Fruit fly (Drosophila melanogaster): ENCODE results near the gene CG46504.
"Not testable (repeated sequence)": the region's sequence is repeated elsewhere in the genome, so short reads cannot be mapped to it uniquely, and the experiment has no call there.

Gene CG46504

DNA sequence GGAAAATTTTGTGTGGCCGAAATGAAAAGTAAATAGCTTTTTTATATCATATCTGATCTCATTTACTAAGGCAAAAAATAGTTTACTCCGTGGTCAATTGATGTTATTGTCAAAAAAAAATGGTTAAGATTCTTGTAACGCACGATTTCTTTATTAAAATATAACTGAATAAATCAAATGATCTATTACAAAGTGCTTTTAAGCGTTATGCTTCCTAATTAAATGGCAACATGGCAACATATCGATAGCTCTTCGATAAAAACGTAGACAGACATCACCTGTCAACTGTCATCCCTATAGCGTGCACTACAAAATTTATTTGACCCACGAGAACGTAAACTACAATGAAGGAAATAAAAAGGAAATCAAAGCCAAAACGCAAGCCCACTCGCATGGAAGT lies at the start of gene CG46504:
Gene CG46504, plus strand, starts transcription at position 301 of the 400 bp plus-strand sequence.
- TF ChIP-seq Myc, psq, ttk (optimal IDR thresholded peaks at IDR 0.05): not testable (repeated sequence)

DNA sequence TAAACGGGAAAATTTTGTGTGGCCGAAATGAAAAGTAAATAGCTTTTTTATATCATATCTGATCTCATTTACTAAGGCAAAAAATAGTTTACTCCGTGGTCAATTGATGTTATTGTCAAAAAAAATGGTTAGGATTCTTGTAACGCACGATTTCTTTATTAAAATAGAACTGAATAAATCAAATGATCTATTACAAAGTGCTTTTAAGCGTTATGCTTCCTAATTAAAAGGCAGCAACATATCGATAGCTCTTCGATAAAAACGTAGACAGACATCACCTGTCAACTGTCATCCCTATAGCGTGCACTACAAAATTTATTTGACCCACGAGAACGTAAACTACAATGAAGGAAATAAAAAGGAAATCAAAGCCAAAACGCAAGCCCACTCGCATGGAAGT lies 4.8 kb upstream of the CG46504 start, which contains the start of gene CG40813:
Gene CG40813, plus strand, starts transcription at position 301 of the 400 bp plus-strand sequence.
- not testable (repeated sequence) for TF ChIP-seq psq, ttk, Myc (optimal IDR thresholded peaks at IDR 0.05)

DNA sequence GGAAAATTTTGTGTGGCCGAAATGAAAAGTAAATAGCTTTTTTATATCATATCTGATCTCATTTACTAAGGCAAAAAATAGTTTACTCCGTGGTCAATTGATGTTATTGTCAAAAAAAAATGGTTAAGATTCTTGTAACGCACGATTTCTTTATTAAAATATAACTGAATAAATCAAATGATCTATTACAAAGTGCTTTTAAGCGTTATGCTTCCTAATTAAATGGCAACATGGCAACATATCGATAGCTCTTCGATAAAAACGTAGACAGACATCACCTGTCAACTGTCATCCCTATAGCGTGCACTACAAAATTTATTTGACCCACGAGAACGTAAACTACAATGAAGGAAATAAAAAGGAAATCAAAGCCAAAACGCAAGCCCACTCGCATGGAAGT lies 5.0 kb downstream of the CG46504 start, which contains the start of gene CG46505:
Gene CG46505, plus strand, starts transcription at position 301 of the 400 bp plus-strand sequence.
- not testable (repeated sequence) for TF ChIP-seq psq, Sin3A, ttk (optimal IDR thresholded peaks at IDR 0.05)

DNA sequence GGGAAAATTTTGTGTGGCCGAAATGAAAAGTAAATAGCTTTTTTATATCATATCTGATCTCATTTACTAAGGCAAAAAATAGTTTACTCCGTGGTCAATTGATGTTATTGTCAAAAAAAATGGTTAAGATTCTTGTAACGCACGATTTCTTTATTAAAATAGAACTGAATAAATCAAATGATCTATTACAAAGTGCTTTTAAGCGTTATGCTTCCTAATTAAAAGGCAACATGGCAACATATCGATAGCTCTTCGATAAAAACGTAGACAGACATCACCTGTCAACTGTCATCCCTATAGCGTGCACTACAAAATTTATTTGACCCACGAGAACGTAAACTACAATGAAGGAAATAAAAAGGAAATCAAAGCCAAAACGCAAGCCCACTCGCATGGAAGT lies 10.0 kb downstream of the CG46504 start, which contains the start of gene CG46506:
Gene CG46506, plus strand, starts transcription at position 301 of the 400 bp plus-strand sequence.
- TF ChIP-seq ttk, Sin3A, h (optimal IDR thresholded peaks at IDR 0.05): not testable (repeated sequence)

DNA sequence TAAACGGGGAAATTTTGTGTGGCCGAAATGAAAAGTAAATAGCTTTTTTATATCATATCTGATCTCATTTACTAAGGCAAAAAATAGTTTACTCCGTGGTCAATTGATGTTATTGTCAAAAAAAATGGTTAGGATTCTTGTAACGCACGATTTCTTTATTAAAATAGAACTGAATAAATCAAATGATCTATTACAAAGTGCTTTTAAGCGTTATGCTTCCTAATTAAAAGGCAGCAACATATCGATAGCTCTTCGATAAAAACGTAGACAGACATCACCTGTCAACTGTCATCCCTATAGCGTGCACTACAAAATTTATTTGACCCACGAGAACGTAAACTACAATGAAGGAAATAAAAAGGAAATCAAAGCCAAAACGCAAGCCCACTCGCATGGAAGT lies 15.0 kb downstream of the CG46504 start, which contains the start of gene CG46507:
Gene CG46507, plus strand, starts transcription at position 301 of the 400 bp plus-strand sequence.
- TF ChIP-seq h, Sin3A, ttk (optimal IDR thresholded peaks at IDR 0.05): not testable (repeated sequence)

DNA sequence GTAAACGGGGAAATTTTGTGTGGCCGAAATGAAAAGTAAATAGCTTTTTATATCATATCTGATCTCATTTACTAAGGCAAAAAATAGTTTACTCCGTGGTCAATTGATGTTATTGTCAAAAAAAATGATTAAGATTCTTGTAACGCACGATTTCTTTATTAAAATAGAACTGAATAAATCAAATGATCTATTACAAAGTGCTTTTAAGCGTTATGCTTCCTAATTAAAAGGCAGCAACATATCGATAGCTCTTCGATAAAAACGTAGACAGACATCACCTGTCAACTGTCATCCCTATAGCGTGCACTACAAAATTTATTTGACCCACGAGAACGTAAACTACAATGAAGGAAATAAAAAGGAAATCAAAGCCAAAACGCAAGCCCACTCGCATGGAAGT lies 19.8 kb downstream of the CG46504 start, which contains the start of gene CG46508:
Gene CG46508, plus strand, starts transcription at position 301 of the 400 bp plus-strand sequence.
- not testable (repeated sequence) for TF ChIP-seq psq, h, Sin3A (optimal IDR thresholded peaks at IDR 0.05)

DNA sequence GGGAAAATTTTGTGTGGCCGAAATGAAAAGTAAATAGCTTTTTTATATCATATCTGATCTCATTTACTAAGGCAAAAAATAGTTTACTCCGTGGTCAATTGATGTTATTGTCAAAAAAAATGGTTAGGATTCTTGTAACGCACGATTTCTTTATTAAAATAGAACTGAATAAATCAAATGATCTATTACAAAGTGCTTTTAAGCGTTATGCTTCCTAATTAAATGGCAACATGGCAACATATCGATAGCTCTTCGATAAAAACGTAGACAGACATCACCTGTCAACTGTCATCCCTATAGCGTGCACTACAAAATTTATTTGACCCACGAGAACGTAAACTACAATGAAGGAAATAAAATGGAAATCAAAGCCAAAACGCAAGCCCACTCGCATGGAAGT lies 24.8 kb downstream of the CG46504 start, which contains the start of gene CG46509:
Gene CG46509, plus strand, starts transcription at position 301 of the 400 bp plus-strand sequence.
- not testable (repeated sequence) for TF ChIP-seq psq, insv, h (optimal IDR thresholded peaks at IDR 0.05)

DNA sequence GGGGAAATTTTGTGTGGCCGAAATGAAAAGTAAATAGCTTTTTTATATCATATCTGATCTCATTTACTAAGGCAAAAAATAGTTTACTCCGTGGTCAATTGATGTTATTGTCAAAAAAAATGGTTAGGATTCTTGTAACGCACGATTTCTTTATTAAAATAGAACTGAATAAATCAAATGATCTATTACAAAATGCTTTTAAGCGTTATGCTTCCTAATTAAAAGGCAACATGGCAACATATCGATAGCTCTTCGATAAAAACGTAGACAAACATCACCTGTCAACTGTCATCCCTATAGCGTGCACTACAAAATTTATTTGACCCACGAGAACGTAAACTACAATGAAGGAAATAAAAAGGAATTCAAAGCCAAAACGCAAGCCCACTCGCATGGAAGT lies 29.6 kb downstream of the CG46504 start, which contains the start of gene CG46510:
Gene CG46510, plus strand, starts transcription at position 301 of the 400 bp plus-strand sequence.
- TF ChIP-seq psq, Myc, ttk (optimal IDR thresholded peaks at IDR 0.05): not testable (repeated sequence)

DNA sequence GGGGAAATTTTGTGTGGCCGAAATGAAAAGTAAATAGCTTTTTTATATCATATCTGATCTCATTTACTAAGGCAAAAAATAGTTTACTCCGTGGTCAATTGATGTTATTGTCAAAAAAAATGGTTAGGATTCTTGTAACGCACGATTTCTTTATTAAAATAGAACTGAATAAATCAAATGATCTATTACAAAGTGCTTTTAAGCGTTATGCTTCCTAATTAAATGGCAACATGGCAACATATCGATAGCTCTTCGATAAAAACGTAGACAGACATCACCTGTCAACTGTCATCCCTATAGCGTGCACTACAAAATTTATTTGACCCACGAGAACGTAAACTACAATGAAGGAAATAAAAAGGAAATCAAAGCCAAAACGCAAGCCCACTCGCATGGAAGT lies 34.6 kb downstream of the CG46504 start, which contains the start of gene CG46511:
Gene CG46511, plus strand, starts transcription at position 301 of the 400 bp plus-strand sequence.
- not testable (repeated sequence) for TF ChIP-seq psq, Myc, Sin3A (optimal IDR thresholded peaks at IDR 0.05)

DNA sequence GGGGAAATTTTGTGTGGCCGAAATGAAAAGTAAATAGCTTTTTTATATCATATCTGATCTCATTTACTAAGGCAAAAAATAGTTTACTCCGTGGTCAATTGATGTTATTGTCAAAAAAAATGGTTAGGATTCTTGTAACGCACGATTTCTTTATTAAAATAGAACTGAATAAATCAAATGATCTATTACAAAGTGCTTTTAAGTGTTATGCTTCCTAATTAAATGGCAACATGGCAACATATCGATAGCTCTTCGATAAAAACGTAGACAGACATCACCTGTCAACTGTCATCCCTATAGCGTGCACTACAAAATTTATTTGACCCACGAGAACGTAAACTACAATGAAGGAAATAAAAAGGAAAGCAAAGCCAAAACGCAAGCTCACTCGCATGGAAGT lies 39.5 kb downstream of the CG46504 start, which contains the start of gene CG46512:
Gene CG46512, plus strand, starts transcription at position 301 of the 400 bp plus-strand sequence.
- TF ChIP-seq h, ttk, Sin3A (optimal IDR thresholded peaks at IDR 0.05): not testable (repeated sequence)

DNA sequence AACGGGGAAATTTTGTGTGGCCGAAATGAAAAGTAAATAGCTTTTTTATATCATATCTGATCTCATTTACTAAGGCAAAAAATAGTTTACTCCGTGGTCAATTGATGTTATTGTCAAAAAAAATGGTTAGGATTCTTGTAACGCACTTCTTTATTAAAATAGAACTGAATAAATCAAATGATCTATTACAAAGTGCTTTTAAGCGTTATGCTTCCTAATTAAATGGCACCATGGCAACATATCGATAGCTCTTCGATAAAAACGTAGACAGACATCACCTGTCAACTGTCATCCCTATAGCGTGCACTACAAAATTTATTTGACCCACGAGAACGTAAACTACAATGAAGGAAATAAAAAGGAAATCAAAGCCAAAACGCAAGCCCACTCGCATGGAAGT lies 44.4 kb downstream of the CG46504 start, which contains the start of gene CG46513:
Gene CG46513, plus strand, starts transcription at position 301 of the 400 bp plus-strand sequence.
- TF ChIP-seq Myc, h, ttk (optimal IDR thresholded peaks at IDR 0.05): not testable (repeated sequence)

DNA sequence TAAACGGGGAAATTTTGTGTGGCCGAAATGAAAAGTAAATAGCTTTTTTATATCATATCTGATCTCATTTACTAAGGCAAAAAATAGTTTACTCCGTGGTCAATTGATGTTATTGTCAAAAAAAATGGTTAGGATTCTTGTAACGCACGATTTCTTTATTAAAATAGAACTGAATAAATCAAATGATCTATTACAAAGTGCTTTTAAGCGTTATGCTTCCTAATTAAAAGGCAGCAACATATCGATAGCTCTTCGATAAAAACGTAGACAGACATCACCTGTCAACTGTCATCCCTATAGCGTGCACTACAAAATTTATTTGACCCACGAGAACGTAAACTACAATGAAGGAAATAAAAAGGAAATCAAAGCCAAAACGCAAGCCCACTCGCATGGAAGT lies 49.3 kb downstream of the CG46504 start, which contains the start of gene CG46514:
Gene CG46514, plus strand, starts transcription at position 301 of the 400 bp plus-strand sequence.
- TF ChIP-seq ttk, Sin3A, psq (optimal IDR thresholded peaks at IDR 0.05): not testable (repeated sequence)
